Worm (Caenorhabditis elegans): ENCODE measurements around the gene frpr-21.

The frpr-21 gene

DNA sequence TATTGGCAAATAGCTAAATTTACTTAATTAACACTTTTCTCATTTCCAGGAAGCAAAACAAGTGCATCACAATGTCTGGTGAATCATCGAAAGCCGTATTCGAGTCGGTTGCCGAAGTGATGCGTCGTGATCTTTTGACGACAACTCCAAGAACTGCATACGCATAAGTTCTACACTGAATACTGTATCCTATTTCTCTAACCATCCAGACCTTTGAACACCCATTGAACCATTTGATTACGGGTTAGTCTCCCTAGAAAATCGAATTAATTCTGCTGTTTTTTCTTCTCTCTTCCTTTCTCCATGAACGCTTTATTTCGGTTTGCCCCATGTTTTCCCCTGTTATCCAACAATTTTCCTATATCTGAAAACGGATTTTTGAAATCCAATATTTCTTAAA is 27.9 kb upstream of the frpr-21 start, which contains the start of gene lin-56:
lin-56 (plus strand) TSS at position 301 of the 400 bp plus-strand sequence.
- TF ChIP-seq unc-130 (GFP tag; optimal IDR thresholded peaks at IDR 0.05): no peak
- no peak for TF ChIP-seq hmg-20 (GFP tag; IDR thresholded peaks at IDR 0.05)
- TF ChIP-seq nfyb-1 (GFP tag; IDR thresholded peaks at IDR 0.05): 0 out of 2 replicates have a peak, but pooled peaks have one; percentile 16
- TF ChIP-seq let-526 (GFP tag; IDR thresholded peaks at IDR 0.05): peak; percentile 63; the same call in 1 of the 2 replicates

DNA sequence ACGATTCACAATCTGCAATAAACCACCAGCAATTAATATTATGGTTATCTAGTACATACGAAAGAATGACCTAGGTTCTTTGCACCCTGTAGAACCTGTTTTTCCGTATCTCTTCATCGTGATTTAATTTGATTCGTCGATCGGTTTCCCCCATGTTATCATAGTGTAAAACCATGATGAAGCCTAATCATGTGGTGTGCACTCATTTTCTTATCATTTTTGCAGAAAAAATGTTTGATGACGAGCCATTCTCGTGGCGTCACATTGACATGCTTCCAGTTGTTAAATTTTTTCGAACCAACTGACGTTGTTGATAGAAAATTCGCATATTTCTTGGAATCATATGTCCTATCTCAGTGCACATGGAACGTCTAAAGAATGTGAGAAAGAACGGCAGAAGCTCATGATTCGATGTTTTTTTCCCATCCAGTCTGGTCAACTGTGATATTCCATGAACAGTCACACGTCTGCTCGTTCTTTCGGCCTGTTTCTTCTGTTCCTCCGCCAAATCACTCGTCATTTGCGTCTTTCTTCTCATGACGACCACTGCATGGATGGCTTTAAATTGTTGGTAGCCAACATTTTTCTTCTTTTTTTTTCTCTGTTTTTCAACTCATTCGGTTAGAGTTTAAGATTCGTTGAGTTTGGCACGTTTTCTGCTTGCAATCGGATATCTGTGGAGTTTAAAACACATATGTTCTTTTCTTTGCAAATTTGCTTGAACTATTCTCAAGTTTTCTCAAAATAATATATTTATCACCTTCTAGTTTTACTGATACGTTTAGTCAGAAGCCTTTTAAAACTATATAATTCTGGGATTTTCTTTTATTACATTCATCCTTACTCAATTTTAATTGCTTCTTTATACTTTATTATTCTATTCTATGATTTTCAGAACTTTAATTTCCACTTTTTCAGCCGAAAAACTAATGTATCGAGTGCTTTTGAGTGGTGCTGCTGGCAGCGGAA is 25.8 kb upstream of the frpr-21 start, which contains the start of gene ZK673.2:
ZK673.2 (plus strand) TSS at position 919 of the 969 bp plus-strand sequence.
- TF ChIP-seq dox-1 (GFP tag; IDR thresholded peaks at IDR 0.05) (peak; percentile 24; the same call in 1 of the 2 replicates), somi-1 (GFP tag; optimal IDR thresholded peaks at IDR 0.05) (no peak), ZK185.1 (tag; optimal IDR thresholded peaks at IDR 0.05; ENCODE audit: poor library complexity, severe bottlenecking) (no peak), mes-4 (tag; optimal IDR thresholded peaks at IDR 0.05) (no peak), nhr-80 (tag; optimal IDR thresholded peaks at IDR 0.05) (peak; percentile 90), mcd-1 (GFP tag; IDR thresholded peaks at IDR 0.05) (peak; percentile 15; the same call in 1 of the 2 replicates), aptf-2 (GFP tag; conservative IDR thresholded peaks at IDR 0.05) (no peak), mxl-1 (tag; optimal IDR thresholded peaks at IDR 0.05) (no peak), repo-1 (tag; optimal IDR thresholded peaks at IDR 0.05) (no peak), lin-40 (tag; optimal IDR thresholded peaks at IDR 0.05) (peak; percentile 50), cebp-2 (GFP tag; IDR thresholded peaks at IDR 0.05) (no peak), mel-28 (tag; optimal IDR thresholded peaks at IDR 0.05; ENCODE audit: borderline replicate concordance) (no peak), snpc-1.1 (tag; optimal IDR thresholded peaks at IDR 0.05; ENCODE audit: insufficient read depth) (no peak), let-607 (tag; optimal IDR thresholded peaks at IDR 0.05) (peak in 1 of 2 experiments; percentile 35), ztf-28 (GFP tag; IDR thresholded peaks at IDR 0.05) (no peak), hlh-12 (tag; optimal IDR thresholded peaks at IDR 0.05) (no peak), bed-2 (GFP tag; IDR thresholded peaks at IDR 0.05) (no peak), ztf-26 (tag; optimal IDR thresholded peaks at IDR 0.05) (peak; percentile 43), C06A6.2 (GFP tag; conservative IDR thresholded peaks at IDR 0.05) (0 out of 2 replicates have a peak, but pooled peaks have one; percentile 11), atf-7 (tag; optimal IDR thresholded peaks at IDR 0.05) (peak; percentile 78), cebp-1 (GFP tag; IDR thresholded peaks at IDR 0.05) (peak; percentile 24; the same call in 1 of the 2 replicates), cebp-1 (tag; optimal IDR thresholded peaks at IDR 0.05) (peak; percentile 75), let-526 (GFP tag; IDR thresholded peaks at IDR 0.05) (no peak), madf-6 (GFP tag; IDR thresholded peaks at IDR 0.05) (peak; percentile 9; the same call in 1 of the 2 replicates), lir-1 (GFP tag; conservative IDR thresholded peaks at IDR 0.05) (no peak), ztf-22 (GFP tag; optimal IDR thresholded peaks at IDR 0.05) (peak; percentile 80), hsf-1 (GFP tag; IDR thresholded peaks at IDR 0.05) (no peak), ets-4 (GFP tag; optimal IDR thresholded peaks at IDR 0.05) (peak; percentile 23), unc-62 (GFP tag; optimal IDR thresholded peaks at IDR 0.05) (peak; percentile 39), attf-5 (GFP tag; optimal IDR thresholded peaks at IDR 0.05) (peak; percentile 45), ztf-18 (tag; optimal IDR thresholded peaks at IDR 0.05) (no peak), F49E8.2 (tag; optimal IDR thresholded peaks at IDR 0.05; ENCODE audit: insufficient read depth) (peak; percentile 13), efl-1 (GFP tag; optimal IDR thresholded peaks at IDR 0.05) (no peak), Y53G8AR.9 (GFP tag; conservative IDR thresholded peaks at IDR 0.05) (0 out of 2 replicates have a peak, but pooled peaks have one; percentile 55), ceh-27 (GFP tag; optimal IDR thresholded peaks at IDR 0.05) (no peak), ceh-100 (GFP tag; IDR thresholded peaks at IDR 0.05) (no peak), hmg-1.2 (GFP tag; IDR thresholded peaks at IDR 0.05) (no peak), ceh-40 (GFP tag; IDR thresholded peaks at IDR 0.05) (no peak), C17E4.6 (GFP tag; IDR thresholded peaks at IDR 0.05) (no peak), K12H6.12 (tag; optimal IDR thresholded peaks at IDR 0.05) (peak; percentile 7), tbp1 (GFP tag; optimal IDR thresholded peaks at IDR 0.05) (peak; percentile 29)

Measured in whole organism, young adult.